Worm (Caenorhabditis elegans): ENCODE measurements around the gene B0524.3.

DNA sequence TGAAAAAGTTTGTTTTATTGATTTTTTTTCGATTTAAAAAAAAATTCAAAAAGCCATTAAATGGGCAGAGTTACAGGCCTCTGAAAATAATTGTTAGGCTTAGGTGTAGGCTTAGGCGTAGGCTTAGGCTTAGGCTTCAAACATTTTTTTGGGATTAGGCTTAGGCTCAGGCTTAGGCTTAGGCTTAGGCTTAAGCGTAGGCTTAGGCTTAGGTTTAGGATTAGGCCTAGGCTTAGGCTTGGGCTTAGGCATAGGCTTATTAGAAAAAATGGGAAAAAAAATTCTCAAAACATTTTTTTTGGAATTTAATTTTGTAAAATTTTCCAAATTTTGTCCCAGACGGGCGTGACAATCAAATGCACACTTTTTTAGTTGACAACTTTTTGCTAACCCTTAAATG lies 31.3 kb upstream of the B0524.3 start:
- TF ChIP-seq him-1 (tag; optimal IDR thresholded peaks at IDR 0.05) (no peak), dao-5 (tag; optimal IDR thresholded peaks at IDR 0.05) (no peak), W03F9.2 (tag; optimal IDR thresholded peaks at IDR 0.05) (no peak)

Measured in whole organism, L4/young adult.